Worm (Caenorhabditis elegans) whole organism, L4/young adult: ENCODE results near the gene F16G10.9.

ENCODE experiments used
- W03F9.2 ChIP-seq: fragments of 150-350 bp; optimal IDR thresholded peaks from 2 replicates; lab custom pipeline; 2014; ENCODE audit warnings: missing biosample characterization, missing genetic modification characterization
- dao-5 ChIP-seq: sonication (generic microtip); optimal IDR thresholded peaks from 2 replicates; lab custom pipeline; 2016; ENCODE audit warnings: missing genotype, missing genetic modification characterization, moderate library complexity, missing compliant biosample characterization
- him-1 ChIP-seq: sonication (generic microtip); optimal IDR thresholded peaks from 2 replicates; lab custom pipeline; 2016; ENCODE audit warnings: missing genotype, missing genetic modification reagents, missing genetic modification characterization, missing compliant biosample characterization

The F16G10.9 gene

DNA sequence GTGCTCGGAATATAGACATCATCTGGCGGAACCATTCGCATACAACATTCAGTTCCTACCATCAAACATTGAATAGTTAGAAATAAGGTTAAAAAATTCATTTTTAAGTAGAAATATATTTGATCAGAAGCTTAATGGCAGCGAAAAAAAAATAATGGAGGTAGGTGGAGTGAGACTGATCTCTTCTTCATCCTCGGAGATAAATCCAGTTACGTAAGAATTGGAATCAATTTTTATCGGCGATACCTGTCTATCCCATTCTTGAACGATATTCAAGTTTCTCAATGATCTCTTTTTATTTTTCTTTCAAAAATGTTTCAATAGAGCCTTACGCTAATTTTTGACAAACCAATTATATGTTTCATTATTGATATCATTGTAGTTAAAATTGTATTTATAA lies at the start of gene F16G10.9:
F16G10.9 (minus strand) TSS at position 101 of the 400 bp plus-strand sequence.
- TF ChIP-seq dao-5 (no peak), him-1 (no peak), W03F9.2 (tag; lab: Kevin White, UChicago) (no peak)

DNA sequence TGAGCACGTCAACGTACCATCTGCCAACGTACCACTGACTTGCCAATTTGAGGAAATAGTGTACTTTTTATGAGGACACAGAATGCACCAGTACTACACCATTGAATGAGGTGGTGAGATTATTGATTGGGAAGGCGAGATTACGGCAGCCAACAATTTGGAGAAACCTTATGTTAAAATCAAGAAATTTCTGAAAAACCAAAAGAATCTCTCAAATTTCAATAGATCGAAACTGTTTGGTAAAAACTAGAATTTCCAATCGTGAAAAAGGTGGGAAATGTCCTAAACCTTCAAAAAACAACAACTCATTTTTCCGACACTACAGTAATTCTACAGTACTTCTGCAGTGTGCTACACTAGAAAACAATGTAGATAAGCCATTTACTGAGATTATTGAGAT lies 46.6 kb upstream of the F16G10.9 start, which contains the start of gene ceh-86:
ceh-86 (minus strand) TSS at position 101 of the 400 bp plus-strand sequence.
- TF ChIP-seq him-1 (no peak), dao-5 (no peak), W03F9.2 (tag; lab: Kevin White, UChicago) (no peak)

- TF ChIP-seq him-1 (no peak), dao-5 (no peak), W03F9.2 (tag; lab: Kevin White, UChicago) (no peak)
Measured at ce11 chrII:2422427-2422826, 37.0 kb upstream of the F16G10.9 start.

DNA sequence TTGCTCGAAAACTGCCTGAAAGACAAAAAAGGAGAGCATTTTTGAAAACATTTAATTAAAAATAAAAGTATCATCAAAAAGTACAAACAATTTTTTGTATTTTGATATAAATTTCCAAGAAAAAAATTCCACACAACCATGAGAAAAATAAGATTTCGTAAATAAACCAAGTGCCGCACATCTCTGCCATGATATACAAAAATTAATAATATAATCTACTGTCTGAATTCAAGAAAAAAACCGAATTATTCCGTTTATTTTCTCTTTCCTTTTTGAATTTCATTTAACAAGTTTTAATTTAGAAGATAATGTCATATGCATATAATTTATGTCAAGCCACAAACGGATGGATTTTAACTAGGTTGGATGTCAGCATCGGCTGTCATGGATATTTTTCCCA lies 36.5 kb upstream of the F16G10.9 start, which contains the start of gene F42G2.2:
F42G2.2 (plus strand) TSS at position 301 of the 400 bp plus-strand sequence.
- TF ChIP-seq dao-5 (no peak), W03F9.2 (tag; lab: Kevin White, UChicago) (no peak), him-1 (no peak)

DNA sequence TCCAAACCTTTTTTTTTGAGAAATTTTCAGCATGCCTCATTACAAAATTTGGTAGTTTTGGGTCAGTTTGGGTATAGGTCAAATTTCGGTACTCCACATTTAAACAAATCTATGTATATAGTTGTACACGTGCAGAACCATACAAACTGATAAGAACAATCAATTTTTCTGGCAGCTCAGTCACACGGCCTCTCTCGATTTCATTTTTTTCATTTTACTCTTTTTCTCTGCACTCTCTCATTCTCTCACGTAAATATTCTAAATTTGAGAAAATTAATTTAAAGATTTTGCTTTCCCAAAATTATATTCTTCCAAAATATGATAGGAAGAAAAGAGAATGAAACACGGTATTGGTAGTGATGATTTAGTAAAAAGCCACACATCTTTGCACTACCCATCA lies 35.8 kb upstream of the F16G10.9 start:
- no peak for TF ChIP-seq W03F9.2 (tag; lab: Kevin White, UChicago)
- TF ChIP-seq him-1: no peak

ce11 chrII:2420685-2421084 lies 35.3 kb upstream of the F16G10.9 start:
- TF ChIP-seq W03F9.2 (tag; lab: Kevin White, UChicago) (no peak), him-1 (no peak), dao-5 (no peak)

DNA sequence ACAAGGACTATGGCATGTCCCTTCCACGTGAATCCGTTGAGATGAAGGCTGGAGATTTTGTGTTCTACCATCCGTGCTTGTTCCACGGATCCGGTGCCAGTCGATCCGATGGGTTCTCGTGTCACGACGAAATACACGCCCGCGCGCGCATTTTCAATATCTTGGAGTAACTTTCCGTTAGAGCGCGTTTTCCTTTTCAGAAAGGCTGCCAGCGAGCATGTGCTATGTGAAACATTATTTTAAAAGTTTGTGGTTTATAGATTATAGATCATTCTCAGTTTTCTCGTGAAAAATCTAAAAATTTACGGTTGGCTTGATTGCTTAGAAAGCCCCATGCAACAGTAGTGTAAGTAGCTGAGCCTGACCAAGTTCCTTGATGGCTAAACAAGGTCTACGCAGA lies 33.4 kb upstream of the F16G10.9 start, which contains the start of gene fbxc-20:
fbxc-20 (plus strand) TSS at position 301 of the 400 bp plus-strand sequence.
- no peak for TF ChIP-seq W03F9.2 (tag; lab: Kevin White, UChicago)
- no peak for TF ChIP-seq dao-5
- no peak for TF ChIP-seq him-1

ce11 chrII:2417889-2418288 lies 32.5 kb upstream of the F16G10.9 start, which contains the start of the genes F42G2.5 and F42G2.7:
Gene F42G2.5, minus strand, starts transcription at chrII:2417989.
Gene F42G2.7, plus strand, starts transcription at chrII:2418158.
- TF ChIP-seq dao-5: no peak
- no peak for TF ChIP-seq W03F9.2 (tag; lab: Kevin White, UChicago)
- no peak for TF ChIP-seq him-1

DNA sequence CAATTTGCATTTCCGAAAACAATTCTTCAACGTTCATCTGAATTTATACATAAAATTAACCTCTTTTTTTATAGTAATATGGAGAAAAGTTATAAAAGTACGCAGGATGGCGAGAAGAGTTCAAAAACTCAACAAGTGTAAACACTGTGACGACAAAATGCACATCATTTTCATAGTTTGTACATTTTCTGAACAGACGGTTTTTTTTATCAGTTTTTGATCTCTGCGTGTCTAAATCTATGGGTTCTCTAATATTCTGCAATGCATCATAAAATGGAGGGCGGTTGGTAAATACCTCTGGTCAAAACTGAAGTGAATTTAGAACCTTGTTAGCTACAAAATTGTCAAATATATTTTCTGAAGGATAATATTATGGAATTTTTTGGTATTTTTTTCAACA lies 30.0 kb upstream of the F16G10.9 start, which contains the start of gene fbxa-4:
fbxa-4 (minus strand) TSS at position 93 of the 400 bp plus-strand sequence.
- TF ChIP-seq dao-5 (no peak), him-1 (no peak), W03F9.2 (tag; lab: Kevin White, UChicago) (no peak)

DNA sequence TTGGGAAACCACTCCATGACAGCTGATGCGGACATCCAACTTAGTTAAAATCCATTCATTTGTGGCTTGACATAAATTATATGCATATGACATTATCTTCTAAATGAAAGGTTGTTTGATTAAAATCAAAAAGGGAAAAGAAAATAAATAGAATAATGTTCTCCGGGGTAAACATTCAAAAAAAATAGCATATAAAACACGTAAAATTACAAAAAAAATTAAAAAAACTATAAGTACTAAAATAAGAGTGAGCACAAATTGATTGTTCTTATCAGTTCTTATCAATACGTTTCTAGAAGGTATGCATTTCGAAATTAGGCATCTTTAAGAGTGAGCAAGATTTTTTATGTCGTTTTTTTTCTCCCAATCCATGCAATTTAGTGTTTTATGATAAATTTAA lies 27.3 kb upstream of the F16G10.9 start, which contains the start of gene fbxa-182:
fbxa-182 (minus strand) TSS at position 101 of the 400 bp plus-strand sequence.
- TF ChIP-seq him-1: no peak
- no peak for TF ChIP-seq W03F9.2 (tag; lab: Kevin White, UChicago)
- TF ChIP-seq dao-5: no peak

- no peak for TF ChIP-seq him-1
- no peak for TF ChIP-seq dao-5
- TF ChIP-seq W03F9.2 (tag; lab: Kevin White, UChicago): no peak
Measured at ce11 chrII:2411555-2411954, 26.2 kb upstream of the F16G10.9 start.

DNA sequence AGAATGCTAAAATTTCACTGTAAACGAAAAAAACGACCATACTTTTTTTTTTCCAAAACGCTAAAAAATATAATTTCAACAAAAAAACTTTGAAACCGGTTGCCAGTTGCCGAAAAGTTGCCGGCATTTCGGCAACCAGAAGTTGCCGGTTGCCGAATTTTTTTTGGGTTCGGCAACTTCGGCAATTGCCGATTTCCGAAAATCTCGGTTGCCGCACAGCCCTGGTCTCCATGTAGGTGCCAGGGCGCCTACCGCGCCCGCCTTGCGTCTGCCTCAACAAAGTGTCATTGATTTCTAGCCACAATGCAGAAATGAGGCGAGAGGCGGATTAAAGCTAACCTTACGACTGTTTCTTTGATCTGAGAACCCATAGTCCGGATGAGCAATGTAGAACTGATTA lies 25.7 kb upstream of the F16G10.9 start:
- TF ChIP-seq him-1 (no peak), dao-5 (no peak), W03F9.2 (tag; lab: Kevin White, UChicago) (no peak)

DNA sequence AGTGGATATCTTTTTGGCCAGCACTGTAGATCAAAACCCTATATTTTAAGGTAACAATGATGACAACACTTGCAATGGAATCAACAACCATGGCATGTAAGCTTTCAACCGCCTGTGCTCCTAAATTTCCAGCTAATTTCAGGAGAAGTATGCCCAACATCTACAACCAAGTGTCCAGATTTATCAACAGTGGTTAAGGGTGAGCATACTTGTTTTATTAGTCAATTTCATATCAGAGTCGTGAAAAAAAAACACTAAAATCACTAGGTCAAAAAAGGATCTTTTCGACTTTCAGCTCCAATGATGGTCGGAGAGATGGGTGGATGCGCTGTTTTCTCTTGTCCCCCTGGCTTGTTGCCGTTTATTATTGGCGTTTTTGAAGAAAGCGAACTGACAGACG lies 18.6 kb upstream of the F16G10.9 start, which contains the start of gene F16G10.1:
F16G10.1 (plus strand) TSS at position 301 of the 400 bp plus-strand sequence.
- TF ChIP-seq dao-5 (no peak), him-1 (no peak), W03F9.2 (tag; lab: Kevin White, UChicago) (no peak)

ce11 chrII:2399810-2400209 lies 14.4 kb upstream of the F16G10.9 start:
- TF ChIP-seq dao-5: no peak
- TF ChIP-seq him-1: no peak
- TF ChIP-seq W03F9.2 (tag; lab: Kevin White, UChicago): no peak

ce11 chrII:2398884-2399283 lies 13.5 kb upstream of the F16G10.9 start, which contains the start of gene F16G10.14:
Gene F16G10.14, minus strand, starts transcription at chrII:2398984.
- no peak for TF ChIP-seq dao-5
- TF ChIP-seq W03F9.2 (tag; lab: Kevin White, UChicago): no peak
- TF ChIP-seq him-1: no peak

DNA sequence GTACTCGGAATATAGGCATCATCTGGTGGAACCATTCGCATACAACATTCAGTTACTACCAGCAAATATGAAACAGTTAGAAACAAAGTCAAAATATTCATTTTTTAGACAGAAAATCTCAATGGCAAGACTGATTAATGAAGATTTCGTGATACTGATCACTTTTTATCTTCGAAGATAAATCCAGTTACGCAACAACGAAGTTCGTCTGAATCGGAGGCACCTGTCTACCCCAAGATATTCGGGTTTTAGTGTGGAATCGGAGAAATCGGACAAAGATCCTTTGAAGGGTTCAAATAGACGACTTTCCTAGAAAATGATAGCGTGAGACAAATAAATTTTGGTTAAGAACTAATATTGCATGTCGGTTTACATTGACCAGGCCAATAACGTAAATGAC lies 10.5 kb upstream of the F16G10.9 start, which contains the start of gene F16G10.13:
F16G10.13 (minus strand) TSS at position 101 of the 400 bp plus-strand sequence.
- no peak for TF ChIP-seq W03F9.2 (tag; lab: Kevin White, UChicago)
